Worm (Caenorhabditis elegans): ENCODE results near the gene ZK616.1.

The ZK616.1 gene

DNA sequence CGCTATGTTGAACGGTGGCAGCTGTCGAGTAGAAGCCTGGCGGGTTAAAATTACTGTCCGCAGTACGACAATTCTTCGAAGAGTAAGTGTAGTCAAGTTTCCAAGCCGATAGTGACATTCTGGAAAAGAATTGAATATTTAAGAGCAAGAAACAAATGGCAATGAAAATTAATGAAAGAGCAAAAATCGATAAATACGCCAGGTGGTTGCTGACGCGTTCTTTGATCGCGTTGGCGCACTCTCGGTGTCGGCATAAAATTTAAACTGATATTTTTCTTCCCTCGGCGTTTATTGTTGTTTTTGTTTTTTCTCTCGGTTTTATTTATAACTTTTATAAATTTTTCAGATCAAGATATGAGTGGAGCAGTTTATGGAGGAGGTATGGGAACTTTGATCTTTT lies 6.0 kb upstream of the ZK616.1 start, which contains the start of the genes perm-3 and swsn-6 (continued):
- TF ChIP-seq ZK337.2 (GFP tag; IDR thresholded peaks at IDR 0.05) (no peak), skn-1 (tag; optimal IDR thresholded peaks at IDR 0.05) (no peak), nhr-77 (tag; optimal IDR thresholded peaks at IDR 0.05) (peak; percentile 42), mes-2 (tag; optimal IDR thresholded peaks at IDR 0.05; ENCODE audit: poor library complexity, severe bottlenecking) (peak; percentile 90), gei-8 (GFP tag; optimal IDR thresholded peaks at IDR 0.05) (no peak), dmd-9 (GFP tag; IDR thresholded peaks at IDR 0.05) (no peak), attf-4 (tag; optimal IDR thresholded peaks at IDR 0.05) (no peak), daf-16 (GFP tag; optimal IDR thresholded peaks at IDR 0.05) (peak in 1 of 2 experiments; percentile 27), daf-16 (tag; optimal IDR thresholded peaks at IDR 0.05) (peak; percentile 44), lin-13 (GFP tag; optimal IDR thresholded peaks at IDR 0.05) (peak; percentile 63), arid-1 (GFP tag; conservative IDR thresholded peaks at IDR 0.05) (no peak), nhr-76 (tag; optimal IDR thresholded peaks at IDR 0.05) (no peak), ztf-11 (tag; optimal IDR thresholded peaks at IDR 0.05) (no peak), nhr-11 (tag; optimal IDR thresholded peaks at IDR 0.05) (peak; percentile 19), nhr-25 (tag; optimal IDR thresholded peaks at IDR 0.05; ENCODE audit: borderline replicate concordance, insufficient read depth) (no peak), dmd-6 (GFP tag; IDR thresholded peaks at IDR 0.05) (no peak; the same call in 1 of the 2 replicates), lin-38 (GFP tag; IDR thresholded peaks at IDR 0.05) (peak; percentile 84), tag-97 (GFP tag; IDR thresholded peaks at IDR 0.05) (no peak), nhr-111 (GFP tag; optimal IDR thresholded peaks at IDR 0.05) (no peak), dmd-8 (GFP tag; IDR thresholded peaks at IDR 0.05) (no peak), R02D3.7 (tag; optimal IDR thresholded peaks at IDR 0.05) (no peak), mdt-29 (GFP tag; IDR thresholded peaks at IDR 0.05) (no peak), F44E2.7 (GFP tag; IDR thresholded peaks at IDR 0.05) (no peak), nhr-48 (tag; optimal IDR thresholded peaks at IDR 0.05) (peak; percentile 25), daf-19 (GFP tag; conservative IDR thresholded peaks at IDR 0.05) (no peak), pqm-1 (tag; optimal IDR thresholded peaks at IDR 0.05) (no peak), daf-12 (tag; optimal IDR thresholded peaks at IDR 0.05) (no peak), ceh-62 (tag; optimal IDR thresholded peaks at IDR 0.05) (no peak), ctbp-1 (GFP tag; IDR thresholded peaks at IDR 0.05) (no peak), mdl-1 (tag; optimal IDR thresholded peaks at IDR 0.05) (no peak), snpc-1.2 (GFP tag; IDR thresholded peaks at IDR 0.05) (peak; percentile 82), sdz-12 (GFP tag; optimal IDR thresholded peaks at IDR 0.05) (no peak), zag-1 (tag; optimal IDR thresholded peaks at IDR 0.05) (no peak), madf-5 (GFP tag; IDR thresholded peaks at IDR 0.05) (no peak), pha-4 (GFP tag; IDR thresholded peaks at IDR 0.05) (peak; percentile 50; the same call in 1 of the 2 replicates), pha-4 (tag; optimal IDR thresholded peaks at IDR 0.05) (peak; percentile 50), aha-1 (tag) (peak; percentile 32), mxl-3 (GFP tag; optimal IDR thresholded peaks at IDR 0.05) (no peak), lin-1 (GFP tag; IDR thresholded peaks at IDR 0.05) (no peak), egl-27 (tag; optimal IDR thresholded peaks at IDR 0.05) (no peak), lin-15B (tag; optimal IDR thresholded peaks at IDR 0.05) (no peak), lsy-2 (tag; optimal IDR thresholded peaks at IDR 0.05) (peak; percentile 24 to 89), spr-1 (tag; optimal IDR thresholded peaks at IDR 0.05) (peak; percentile 35), Y75B8A.6 (GFP tag; IDR thresholded peaks at IDR 0.05) (no peak), lin-29 (GFP tag; IDR thresholded peaks at IDR 0.05) (no peak), ceh-82 (tag; optimal IDR thresholded peaks at IDR 0.05) (no peak), mxl-2 (GFP tag; conservative IDR thresholded peaks at IDR 0.05) (no peak), spr-3 (GFP tag; optimal IDR thresholded peaks at IDR 0.05) (no peak), lir-3 (tag; optimal IDR thresholded peaks at IDR 0.05) (no peak), nhr-41 (GFP tag; IDR thresholded peaks at IDR 0.05) (no peak), Y48G9A.11 (GFP tag; IDR thresholded peaks at IDR 0.05) (no peak), fos-1 (tag; optimal IDR thresholded peaks at IDR 0.05) (no peak), ztf-7 (tag; optimal IDR thresholded peaks at IDR 0.05) (peak; percentile 64)
